Worm (Caenorhabditis elegans) whole organism, mixed stage, embryonic: ENCODE data around the gene Y69A2AR.24.

ENCODE experiments used
- M03D4.4 ChIP-seq: sonication (generic microtip); optimal IDR thresholded peaks from 2 replicates; lab custom pipeline; 2017; ENCODE audit warnings: mild to moderate bottlenecking, missing genetic modification characterization, missing compliant biosample characterization
- bed-3 ChIP-seq: fragments of 200-800 bp; sonication (Bioruptor generic); optimal IDR thresholded peaks from 3 replicates; lab custom pipeline; 2018; ENCODE audit warnings: mild to moderate bottlenecking, missing genetic modification characterization, moderate library complexity, missing compliant biosample characterization
- ceh-39 ChIP-seq: fragments of 150-350 bp; optimal IDR thresholded peaks from 2 replicates; lab custom pipeline; 2014; ENCODE audit warnings: missing biosample characterization, missing genetic modification characterization
- ceh-43 ChIP-seq: fragments of 200-800 bp; sonication (Bioruptor generic); optimal IDR thresholded peaks from 2 replicates; lab custom pipeline; 2018; ENCODE audit warnings: mild to moderate bottlenecking, missing genetic modification characterization, moderate library complexity, missing compliant biosample characterization
- ces-1 ChIP-seq: fragments of 150-350 bp; optimal IDR thresholded peaks from 2 replicates; lab custom pipeline; 2014; ENCODE audit warnings: missing biosample characterization, missing genetic modification reagents, missing genetic modification characterization
- cnd-1 ChIP-seq: fragments of 200-800 bp; sonication (Bioruptor generic); optimal IDR thresholded peaks from 2 replicates; lab custom pipeline; 2018; ENCODE audit warnings: mild to moderate bottlenecking, missing genetic modification characterization, missing compliant biosample characterization
- drap-1 ChIP-seq: fragments of 200-800 bp; sonication (Bioruptor generic); optimal IDR thresholded peaks from 3 replicates; lab custom pipeline; 2018; ENCODE audit warnings: mild to moderate bottlenecking, missing genetic modification characterization, missing compliant biosample characterization
- elt-3 ChIP-seq: fragments of 150-350 bp; optimal IDR thresholded peaks from 2 replicates; lab custom pipeline; 2014; ENCODE audit warnings: missing biosample characterization, missing genetic modification characterization
- flh-1 ChIP-seq: fragments of 200-800 bp; sonication (Bioruptor generic); optimal IDR thresholded peaks from 2 replicates; lab custom pipeline; 2018; ENCODE audit warnings: mild to moderate bottlenecking, missing genetic modification characterization, moderate library complexity, missing compliant biosample characterization
- ham-2 ChIP-seq: fragments of 200-800 bp; sonication (Bioruptor generic); optimal IDR thresholded peaks from 2 replicates; lab custom pipeline; 2018; ENCODE audit warnings: mild to moderate bottlenecking, missing genetic modification characterization, missing compliant biosample characterization
- hlh-1 ChIP-seq: fragments of 150-350 bp; optimal IDR thresholded peaks from 2 replicates; lab custom pipeline; 2014; ENCODE audit warnings: missing biosample characterization, missing genetic modification reagents, missing genetic modification characterization
- lin-32 ChIP-seq: fragments of 200-800 bp; sonication (Bioruptor generic); optimal IDR thresholded peaks from 2 replicates; lab custom pipeline; 2018; ENCODE audit warnings: mild to moderate bottlenecking, missing genetic modification characterization, missing compliant biosample characterization
- lsy-2 ChIP-seq: fragments of 150-350 bp; optimal IDR thresholded peaks from 2 replicates; lab custom pipeline; 2014; ENCODE audit warnings: missing biosample characterization, missing genetic modification characterization
- mab-5 ChIP-seq: fragments of 150-350 bp; optimal IDR thresholded peaks from 2 replicates; lab custom pipeline; 2014; ENCODE audit warnings: missing biosample characterization, missing genetic modification characterization
- mep-1 ChIP-seq: fragments of 150-350 bp; optimal IDR thresholded peaks from 2 replicates; lab custom pipeline; 2017; ENCODE audit warnings: missing biosample characterization, missing genetic modification reagents, missing genetic modification characterization, inconsistent platforms
- mls-2 ChIP-seq: sonication (generic microtip); optimal IDR thresholded peaks from 2 replicates; lab custom pipeline; 2016; ENCODE audit warnings: mild to moderate bottlenecking, missing genetic modification characterization, moderate library complexity, missing compliant biosample characterization
- nhr-2 ChIP-seq: fragments of 150-350 bp; optimal IDR thresholded peaks from 2 replicates; lab custom pipeline; 2014; ENCODE audit warnings: missing biosample characterization, missing genetic modification characterization
- nhr-237 ChIP-seq: fragments of 150-350 bp; optimal IDR thresholded peaks from 2 replicates; lab custom pipeline; 2014; ENCODE audit warnings: missing biosample characterization, missing genetic modification characterization
- nhr-28 ChIP-seq: fragments of 150-350 bp; optimal IDR thresholded peaks from 2 replicates; lab custom pipeline; 2014; ENCODE audit warnings: missing biosample characterization, missing genetic modification characterization
- pha-4 ChIP-seq: fragments of 150-350 bp; optimal IDR thresholded peaks from 2 replicates; lab custom pipeline; 2018; ENCODE audit warnings: missing biosample characterization, missing genetic modification reagents, missing genetic modification characterization
- sem-2 ChIP-seq: fragments of 200-800 bp; sonication (Bioruptor generic); optimal IDR thresholded peaks from 2 replicates; lab custom pipeline; 2018; ENCODE audit warnings: mild to moderate bottlenecking, missing genetic modification characterization, missing compliant biosample characterization
- snpc-4 ChIP-seq: fragments of 150-350 bp; optimal IDR thresholded peaks from 2 replicates; lab custom pipeline; 2014; ENCODE audit warnings: missing biosample characterization, missing genetic modification characterization
- sptf-1 ChIP-seq: sonication (generic microtip); optimal IDR thresholded peaks from 2 replicates; lab custom pipeline; 2017; ENCODE audit warnings: mild to moderate bottlenecking, missing genetic modification characterization, moderate library complexity, missing compliant biosample characterization
- tbx-8 ChIP-seq: fragments of 200-800 bp; sonication (Bioruptor generic); optimal IDR thresholded peaks from 2 replicates; lab custom pipeline; 2018; ENCODE audit warnings: mild to moderate bottlenecking, missing genetic modification characterization, moderate library complexity, missing compliant biosample characterization
- unc-39 ChIP-seq: fragments of 150-350 bp; optimal IDR thresholded peaks from 2 replicates; lab custom pipeline; 2014; ENCODE audit warnings: missing biosample characterization, missing genetic modification characterization
- unc-62 ChIP-seq: fragments of 150-350 bp; optimal IDR thresholded peaks from 2 replicates; lab custom pipeline; 2014; ENCODE audit warnings: missing biosample characterization, missing genetic modification reagents, missing genetic modification characterization
- zip-8 ChIP-seq: fragments of 150-350 bp; optimal IDR thresholded peaks from 2 replicates; lab custom pipeline; 2014; ENCODE audit warnings: missing biosample characterization, missing genetic modification characterization
- ztf-11 ChIP-seq: fragments of 150-350 bp; optimal IDR thresholded peaks from 2 replicates; lab custom pipeline; 2014; ENCODE audit warnings: missing biosample characterization, missing genetic modification characterization

Gene Y69A2AR.24

DNA sequence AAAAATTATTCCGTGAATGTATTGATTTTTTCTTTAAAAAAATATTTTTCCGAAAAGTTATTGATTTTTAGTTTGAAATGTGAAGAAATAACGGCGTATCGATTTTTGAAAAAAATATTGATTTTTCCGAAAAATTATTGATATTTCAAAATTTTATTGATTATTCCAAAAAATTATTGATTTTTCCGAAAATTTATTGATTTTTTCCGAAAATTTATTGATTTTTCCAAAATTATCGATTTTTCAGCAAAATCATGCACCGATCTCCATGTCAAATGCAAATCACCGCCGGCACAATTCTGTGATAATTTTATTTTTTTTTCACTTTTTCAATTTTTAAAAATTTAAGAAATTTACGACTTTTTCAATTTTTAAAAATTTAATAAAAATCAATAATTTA lies 14.3 kb downstream of the Y69A2AR.24 start:
- no peak for TF ChIP-seq lin-32
- no peak for TF ChIP-seq tbx-8 (GFP tag; lab: Kevin White, UChicago)
- no peak for TF ChIP-seq sem-2 (GFP tag; lab: Kevin White, UChicago)
- TF ChIP-seq unc-39 (tag; lab: Kevin White, UChicago), result no peak

DNA sequence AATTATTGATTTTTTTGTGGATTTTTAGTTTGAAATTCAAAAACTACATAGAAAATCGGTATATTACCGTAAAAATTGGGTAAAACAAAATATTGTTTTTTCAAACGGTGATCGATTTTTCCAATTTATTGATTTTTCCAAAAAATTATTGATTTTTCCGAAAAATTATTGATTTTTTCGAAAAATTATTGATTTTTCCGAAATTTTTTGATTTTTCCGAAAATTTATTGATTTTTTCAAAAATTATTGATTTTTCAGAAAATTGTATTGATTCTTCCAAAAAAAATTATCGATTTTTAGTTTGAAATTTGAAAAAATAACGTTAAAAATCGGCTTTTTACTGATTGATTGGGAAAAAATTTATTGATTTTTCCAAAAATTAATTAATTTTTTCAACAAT lies 15.1 kb downstream of the Y69A2AR.24 start:
- TF ChIP-seq ceh-43 (GFP tag; lab: Kevin White, UChicago) (no peak), unc-39 (tag; lab: Kevin White, UChicago) (no peak), nhr-2 (tag; lab: Kevin White, UChicago) (no peak), flh-1 (GFP tag; lab: Kevin White, UChicago) (no peak), drap-1 (GFP tag; lab: Kevin White, UChicago) (no peak), sem-2 (GFP tag; lab: Kevin White, UChicago) (no peak), unc-62 (GFP tag; lab: Kevin White, UChicago) (no peak), cnd-1 (tag; lab: Kevin White, UChicago) (no peak), tbx-8 (GFP tag; lab: Kevin White, UChicago) (no peak), hlh-1 (tag; lab: Kevin White, UChicago) (no peak)
- TF ChIP-seq, all 35 proteins: peak for 0

DNA sequence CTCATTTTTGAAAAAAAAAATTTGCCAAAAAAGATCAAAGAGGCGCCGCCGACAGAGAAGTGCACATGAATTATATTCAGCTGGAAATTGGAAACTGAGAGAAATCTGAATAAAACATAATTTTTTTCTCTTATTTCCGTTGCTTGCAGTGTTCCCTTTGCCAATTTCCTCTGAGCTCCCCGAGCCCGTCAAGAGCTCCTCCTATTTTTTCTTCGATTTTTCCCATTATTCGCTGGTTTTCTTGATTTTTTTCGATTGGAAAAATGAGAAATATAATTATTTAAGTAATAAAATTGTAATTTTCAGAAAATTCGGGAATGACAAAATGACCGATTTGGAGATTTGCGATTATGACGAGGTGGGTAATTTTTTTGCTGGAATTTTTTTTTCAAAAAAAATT lies 21.9 kb downstream of the Y69A2AR.24 start, which contains the start of gene sprr-3:
TSS of gene sprr-3 (plus strand) at position 301 of the 400 bp plus-strand sequence.
- TF ChIP-seq mls-2 (tag; lab: Kevin White, UChicago) (no peak), snpc-4 (no peak), elt-3 (tag; lab: Kevin White, UChicago) (no peak), nhr-28 (no peak), lin-32 (no peak), nhr-2 (tag; lab: Kevin White, UChicago) (no peak), tbx-8 (GFP tag; lab: Kevin White, UChicago) (no peak), M03D4.4 (tag; lab: Kevin White, UChicago) (no peak), bed-3 (GFP tag; lab: Kevin White, UChicago) (no peak), pha-4 (tag; lab: Kevin White, UChicago) (no peak), sptf-1 (tag; lab: Kevin White, UChicago) (no peak), ceh-39 (tag; lab: Kevin White, UChicago) (no peak)

DNA sequence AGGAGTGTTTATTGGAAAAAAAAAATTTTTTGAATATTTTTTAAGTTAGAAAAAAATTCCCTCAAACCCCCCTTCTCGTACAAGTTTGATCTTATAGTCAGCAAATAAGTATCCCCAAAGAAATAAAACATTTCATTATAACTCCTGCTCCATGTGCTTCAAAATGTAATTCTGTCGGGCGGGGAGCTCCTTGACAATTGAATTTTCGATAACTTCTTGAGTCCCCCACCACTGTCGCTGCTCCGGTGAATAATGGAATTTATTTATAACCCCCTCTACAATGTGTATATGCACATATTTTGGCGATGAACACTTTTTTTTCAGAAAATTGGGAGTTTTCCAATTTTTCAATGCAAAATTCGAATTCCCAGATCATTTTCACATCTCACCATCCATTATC lies 26.1 kb downstream of the Y69A2AR.24 start:
- TF ChIP-seq sem-2 (GFP tag; lab: Kevin White, UChicago) (no peak), ces-1 (peak; percentile 89), hlh-1 (tag; lab: Kevin White, UChicago) (no peak), lin-32 (no peak), unc-62 (GFP tag; lab: Kevin White, UChicago) (no peak)

DNA sequence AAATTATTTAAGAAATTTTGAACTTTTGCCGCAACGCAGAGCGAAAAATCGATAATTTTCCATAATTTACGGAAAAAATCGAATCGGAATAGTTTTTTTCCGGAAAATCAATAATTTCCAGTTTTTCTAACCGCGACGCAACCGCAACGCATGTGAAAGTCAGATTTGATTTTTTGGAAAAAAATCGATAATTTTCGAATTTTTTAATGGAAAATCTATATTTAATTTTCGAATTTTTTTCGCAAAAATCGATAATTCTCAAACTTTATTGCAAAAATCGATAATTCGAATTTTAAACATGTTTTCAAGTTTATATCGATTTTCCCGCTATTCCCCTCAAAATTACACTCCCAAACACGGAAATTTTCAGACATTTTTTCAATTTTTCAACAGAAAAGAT lies 33.6 kb downstream of the Y69A2AR.24 start:
- TF ChIP-seq mls-2 (tag; lab: Kevin White, UChicago) (no peak), drap-1 (GFP tag; lab: Kevin White, UChicago) (no peak), hlh-1 (tag; lab: Kevin White, UChicago) (no peak), ceh-43 (GFP tag; lab: Kevin White, UChicago) (no peak), nhr-28 (no peak)
- TF ChIP-seq, all 35 proteins: peak for 0

DNA sequence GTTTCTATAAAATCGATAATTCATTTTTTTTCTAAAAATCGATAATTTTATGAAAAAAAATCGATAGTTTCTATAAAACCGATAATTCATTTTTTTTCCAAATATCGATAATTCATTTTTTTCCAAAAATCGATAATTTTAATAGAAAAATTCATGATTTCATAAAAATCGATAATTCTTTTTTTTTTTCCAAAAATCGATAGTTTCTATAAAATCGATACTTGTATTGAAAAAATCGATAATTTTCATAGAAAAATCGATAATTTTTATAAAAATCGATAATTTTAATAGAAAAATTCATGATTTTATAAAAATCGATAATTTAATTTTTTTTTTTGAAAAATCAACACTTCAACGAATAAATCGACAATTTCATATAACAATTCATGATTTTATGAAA lies 34.6 kb downstream of the Y69A2AR.24 start:
- TF ChIP-seq ham-2 (GFP tag; lab: Kevin White, UChicago) (no peak), mab-5 (tag; lab: Kevin White, UChicago) (no peak), flh-1 (GFP tag; lab: Kevin White, UChicago) (no peak), unc-39 (tag; lab: Kevin White, UChicago) (no peak), sem-2 (GFP tag; lab: Kevin White, UChicago) (no peak), ceh-39 (tag; lab: Kevin White, UChicago) (no peak), lsy-2 (tag; lab: Kevin White, UChicago) (no peak), snpc-4 (no peak), mep-1 (tag; lab: Kevin White, UChicago) (no peak), cnd-1 (tag; lab: Kevin White, UChicago) (no peak), M03D4.4 (tag; lab: Kevin White, UChicago) (no peak), nhr-237 (tag; lab: Kevin White, UChicago) (no peak), zip-8 (tag; lab: Kevin White, UChicago) (no peak), sptf-1 (tag; lab: Kevin White, UChicago) (no peak), tbx-8 (GFP tag; lab: Kevin White, UChicago) (no peak), bed-3 (GFP tag; lab: Kevin White, UChicago) (no peak), ztf-11 (tag; lab: Kevin White, UChicago) (no peak)
- TF ChIP-seq, all 35 proteins: peak for 0
